Worm (Caenorhabditis elegans) whole organism, L1 larva: ENCODE data around the gene smk-1.

ENCODE experiments used
- C16A3.4 ChIP-seq: fragments of 150-350 bp; optimal IDR thresholded peaks from 2 replicates; lab custom pipeline; 2014; ENCODE audit warnings: missing biosample characterization, missing genetic modification characterization
- F16B12.6 ChIP-seq: fragments of 150-350 bp; optimal IDR thresholded peaks from 2 replicates; lab custom pipeline; 2014; ENCODE audit warnings: missing biosample characterization, missing genetic modification characterization
- aha-1 ChIP-seq: fragments of 150-350 bp; optimal IDR thresholded peaks from 2 replicates; lab custom pipeline; 2014; ENCODE audit warnings: missing biosample characterization, missing genetic modification characterization
- ama-1 ChIP-seq: fragments of 150-350 bp; optimal IDR thresholded peaks from 2 replicates; lab custom pipeline; 2014
- ceh-88 ChIP-seq: fragments of 200-800 bp; sonication (Bioruptor generic); IDR thresholded peaks from 2 replicates; pipeline ENCODE4 v1.3.6; 2022; ENCODE audit warnings: missing genetic modification characterization, missing compliant biosample characterization
- efl-1 ChIP-seq, 4 experiments: fragments of 150-350 bp; optimal IDR thresholded peaks in 3 of 4; peaks in 1 of 4; 1 replicate in 1 of 4; 2 replicates in 3 of 4; lab custom pipeline; 2014; ENCODE audit warnings: missing biosample characterization in 2 of 4, missing genetic modification characterization in 2 of 4, missing genetic modification reagents in 2 of 4
- efl-3 ChIP-seq: fragments of 200-800 bp; sonication (Bioruptor generic); optimal IDR thresholded peaks from 2 replicates; lab custom pipeline; 2018; ENCODE audit warnings: mild to moderate bottlenecking, missing genetic modification characterization, missing compliant biosample characterization
- egl-13 ChIP-seq: sonication (generic microtip); optimal IDR thresholded peaks from 2 replicates; lab custom pipeline; 2016; ENCODE audit warnings: missing genotype, missing genetic modification reagents, missing genetic modification characterization, missing compliant biosample characterization
- elt-2 ChIP-seq: sonication (generic microtip); optimal IDR thresholded peaks from 2 replicates; lab custom pipeline; 2016; ENCODE audit warnings: missing genetic modification characterization, mild to moderate bottlenecking, inconsistent platforms, missing compliant biosample characterization, missing genetic modification reagents
- fkh-4 ChIP-seq: sonication (generic microtip); optimal IDR thresholded peaks from 2 replicates; lab custom pipeline; 2016; ENCODE audit warnings: missing compliant biosample characterization, missing genetic modification characterization, borderline replicate concordance
- fkh-8 ChIP-seq: sonication (generic microtip); optimal IDR thresholded peaks from 2 replicates; lab custom pipeline; 2016; ENCODE audit warnings: mild to moderate bottlenecking, missing genetic modification characterization, missing compliant biosample characterization
- fos-1 ChIP-seq: fragments of 150-350 bp; optimal IDR thresholded peaks from 2 replicates; lab custom pipeline; 2014; ENCODE audit warnings: missing biosample characterization, missing genetic modification characterization
- grh-1 ChIP-seq: fragments of 200-800 bp; sonication (Bioruptor generic); IDR thresholded peaks from 2 replicates; pipeline ENCODE4 v1.3.6; 2022; ENCODE audit warnings: missing genetic modification reagents, missing genetic modification characterization, missing compliant biosample characterization
- irx-1 ChIP-seq: sonication (generic microtip); optimal IDR thresholded peaks from 2 replicates; lab custom pipeline; 2016; ENCODE audit warnings: missing genetic modification characterization, missing compliant biosample characterization
- jun-1 ChIP-seq: fragments of 150-350 bp; optimal IDR thresholded peaks from 2 replicates; lab custom pipeline; 2014; ENCODE audit warnings: missing biosample characterization, missing genetic modification reagents, missing genetic modification characterization
- lin-13 ChIP-seq: fragments of 150-350 bp; optimal IDR thresholded peaks from 2 replicates; lab custom pipeline; 2014; ENCODE audit warnings: missing biosample characterization, missing genetic modification reagents, missing genetic modification characterization
- lin-14 ChIP-seq: fragments of 200-800 bp; sonication (Bioruptor generic); optimal IDR thresholded peaks from 2 replicates; lab custom pipeline; 2018; ENCODE audit warnings: mild to moderate bottlenecking, missing genetic modification characterization, moderate library complexity, missing compliant biosample characterization
- lin-35 ChIP-seq, 2 experiments: fragments of 150-350 bp; optimal IDR thresholded peaks; 2 replicates each; lab custom pipeline; 2014; ENCODE audit warnings: missing biosample characterization in 2 of 2, missing genetic modification characterization in 2 of 2, missing genetic modification reagents in 2 of 2
- lsy-2 ChIP-seq, 2 experiments: fragments of 150-350 bp; optimal IDR thresholded peaks; 2 replicates each; lab custom pipeline; 2014; ENCODE audit warnings: missing biosample characterization in 2 of 2, missing genetic modification characterization in 2 of 2
- nhr-19 ChIP-seq: fragments of 200-800 bp; sonication (Bioruptor generic); conservative IDR thresholded peaks from 2 replicates; pipeline ENCODE4 v1.3.6; 2022; ENCODE audit warnings: missing genetic modification characterization, missing compliant biosample characterization
- nhr-20 ChIP-seq: sonication (generic microtip); optimal IDR thresholded peaks from 2 replicates; lab custom pipeline; 2016; ENCODE audit warnings: mild to moderate bottlenecking, missing genetic modification characterization, missing compliant biosample characterization
- nhr-28 ChIP-seq: fragments of 150-350 bp; optimal IDR thresholded peaks from 2 replicates; lab custom pipeline; 2014; ENCODE audit warnings: missing biosample characterization, missing genetic modification characterization
- nhr-71 ChIP-seq: sonication (generic microtip); optimal IDR thresholded peaks from 2 replicates; lab custom pipeline; 2016; ENCODE audit warnings: mild to moderate bottlenecking, missing genetic modification characterization, moderate library complexity, missing compliant biosample characterization
- nhr-77 ChIP-seq: fragments of 150-350 bp; optimal IDR thresholded peaks from 2 replicates; lab custom pipeline; 2014; ENCODE audit warnings: missing biosample characterization, missing genetic modification characterization
- pag-3 ChIP-seq: sonication (generic microtip); optimal IDR thresholded peaks from 2 replicates; lab custom pipeline; 2017; ENCODE audit warnings: missing genetic modification characterization, mild to moderate bottlenecking, missing compliant biosample characterization, antibody characterized with exemption, borderline replicate concordance; ENCODE audit not compliant: insufficient read depth
- pax-3 ChIP-seq: fragments of 200-800 bp; sonication (Bioruptor generic); optimal IDR thresholded peaks from 2 replicates; lab custom pipeline; 2018; ENCODE audit warnings: mild to moderate bottlenecking, missing genetic modification characterization, moderate library complexity, missing compliant biosample characterization
- pqm-1 ChIP-seq: sonication (generic microtip); optimal IDR thresholded peaks from 3 replicates; lab custom pipeline; 2017; ENCODE audit warnings: missing biosample characterization, missing genetic modification characterization
- skn-1 ChIP-seq: fragments of 150-350 bp; optimal IDR thresholded peaks from 2 replicates; lab custom pipeline; 2014; ENCODE audit warnings: missing biosample characterization, missing genetic modification characterization
- tlp-1 ChIP-seq: fragments of 150-350 bp; optimal IDR thresholded peaks from 2 replicates; lab custom pipeline; 2014; ENCODE audit warnings: missing biosample characterization, missing genetic modification characterization
- unc-30 ChIP-seq: sonication (generic microtip); optimal IDR thresholded peaks from 2 replicates; lab custom pipeline; 2017; ENCODE audit warnings: missing biosample characterization, missing genetic modification characterization
- unc-62 ChIP-seq: fragments of 150-350 bp; optimal IDR thresholded peaks from 2 replicates; lab custom pipeline; 2014; ENCODE audit warnings: missing biosample characterization, missing genetic modification reagents, missing genetic modification characterization
- unc-98 ChIP-seq: fragments of 200-800 bp; sonication (Bioruptor generic); IDR thresholded peaks from 2 replicates; pipeline ENCODE4 v1.3.6; 2022; ENCODE audit warnings: missing genetic modification characterization, missing compliant biosample characterization
- zip-4 ChIP-seq: fragments of 200-800 bp; sonication (Bioruptor generic); optimal IDR thresholded peaks from 2 replicates; lab custom pipeline; 2018; ENCODE audit warnings: mild to moderate bottlenecking, missing genetic modification characterization, moderate library complexity, missing compliant biosample characterization

Gene smk-1

DNA sequence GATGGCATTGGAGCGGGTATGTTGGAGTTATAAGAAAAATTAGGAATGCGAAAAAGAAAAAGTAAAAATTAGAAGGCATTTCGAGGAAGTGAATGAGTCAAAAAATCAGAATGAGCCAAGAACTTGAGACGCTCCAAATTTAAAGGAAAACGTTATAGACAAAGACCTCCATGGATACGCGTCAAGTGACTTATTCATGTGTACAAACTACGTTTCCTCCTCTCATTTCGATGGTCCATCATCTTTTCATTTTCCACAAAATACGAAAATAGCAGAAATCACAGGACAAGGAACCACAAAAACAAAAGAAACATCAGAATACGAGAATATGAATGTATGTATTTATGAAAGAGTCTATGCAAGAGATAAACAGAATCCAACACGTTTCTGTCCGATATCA is 33.7 kb downstream of the smk-1 start, which contains the start of gene F28A12.3:
Gene F28A12.3, minus strand, starts transcription at position 101 of the 400 bp plus-strand sequence.
- TF ChIP-seq aha-1, result no peak
- TF ChIP-seq nhr-19 (GFP tag; lab: Robert Waterston, UW), result no peak
- no peak for TF ChIP-seq efl-1 (optimal IDR thresholded peaks at IDR 0.05; lab: Kevin White, UChicago)
- TF ChIP-seq efl-1 (GFP tag; optimal IDR thresholded peaks at IDR 0.05 in 1 of 2; lab: Kevin White, UChicago), result peak in 1 of 2 experiments; percentile 85
- TF ChIP-seq nhr-77 (tag; lab: Kevin White, UChicago), result no peak

DNA sequence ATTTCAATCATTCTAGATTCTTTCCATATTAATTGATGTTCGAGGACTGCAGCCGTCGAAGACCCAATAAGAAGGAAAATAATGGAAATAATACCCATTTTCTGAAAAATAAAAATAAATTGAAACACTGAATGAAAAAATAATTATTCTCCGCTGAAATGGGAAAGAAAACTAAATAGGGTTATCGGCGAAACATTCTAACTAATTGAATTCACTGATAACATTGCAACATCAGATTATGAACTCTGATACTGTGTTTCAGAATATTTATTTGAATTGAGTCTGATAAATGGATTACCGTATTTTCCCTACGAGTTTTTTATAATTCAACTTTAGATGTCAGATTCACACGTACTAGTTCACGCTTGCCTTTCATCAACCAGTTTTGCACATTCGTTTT is 35.5 kb downstream of the smk-1 start, which contains the start of gene asp-13:
Gene asp-13, minus strand, starts transcription at position 101 of the 400 bp plus-strand sequence.
- no peak for TF ChIP-seq nhr-28 (tag; lab: Kevin White, UChicago)
- TF ChIP-seq skn-1 (tag; lab: Kevin White, UChicago), result no peak
- no peak for TF ChIP-seq efl-3 (GFP tag; lab: Kevin White, UChicago)
- peak; percentile 22 for TF ChIP-seq elt-2 (tag; lab: Kevin White, UChicago)
- no peak for TF ChIP-seq C16A3.4 (tag; lab: Kevin White, UChicago)
- TF ChIP-seq fkh-4 (tag; lab: Kevin White, UChicago), result no peak

DNA sequence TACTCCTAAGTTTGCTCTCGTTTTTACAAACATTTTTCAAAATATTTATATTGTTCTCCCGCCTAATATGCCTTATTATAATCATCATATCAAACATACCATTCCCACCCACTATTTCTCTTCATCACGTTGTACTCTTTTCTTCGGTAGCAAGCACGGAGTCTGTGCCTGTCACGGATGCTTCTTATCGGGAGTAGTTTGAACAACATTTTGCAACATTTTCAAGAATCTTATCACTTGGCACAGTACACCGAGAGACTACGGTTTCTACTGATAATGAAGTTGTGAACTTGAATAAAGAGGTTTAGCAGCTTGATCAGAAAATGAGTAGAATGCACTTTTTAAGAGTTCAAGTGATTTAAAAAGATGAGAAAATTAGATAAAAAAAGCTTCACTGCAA is 40.7 kb downstream of the smk-1 start:
- TF ChIP-seq egl-13 (tag; lab: Kevin White, UChicago) (no peak), ceh-88 (GFP tag; lab: Robert Waterston, UW) (no peak), pax-3 (tag; lab: Kevin White, UChicago) (peak; percentile 1), lin-35 (GFP tag; optimal IDR thresholded peaks at IDR 0.05; lab: Kevin White, UChicago) (peak in 1 of 2 experiments; percentile 22), lsy-2 (tag; optimal IDR thresholded peaks at IDR 0.05; lab: Kevin White, UChicago) (peak in 1 of 2 experiments; percentile 16), nhr-20 (tag; lab: Kevin White, UChicago) (peak; percentile 12), lin-13 (no peak), pqm-1 (tag; lab: Kevin White, UChicago) (peak; percentile 57), elt-2 (tag; lab: Kevin White, UChicago) (peak; percentile 94), irx-1 (tag; lab: Kevin White, UChicago) (no peak), lin-14 (GFP tag; lab: Kevin White, UChicago) (peak; percentile 34)

DNA sequence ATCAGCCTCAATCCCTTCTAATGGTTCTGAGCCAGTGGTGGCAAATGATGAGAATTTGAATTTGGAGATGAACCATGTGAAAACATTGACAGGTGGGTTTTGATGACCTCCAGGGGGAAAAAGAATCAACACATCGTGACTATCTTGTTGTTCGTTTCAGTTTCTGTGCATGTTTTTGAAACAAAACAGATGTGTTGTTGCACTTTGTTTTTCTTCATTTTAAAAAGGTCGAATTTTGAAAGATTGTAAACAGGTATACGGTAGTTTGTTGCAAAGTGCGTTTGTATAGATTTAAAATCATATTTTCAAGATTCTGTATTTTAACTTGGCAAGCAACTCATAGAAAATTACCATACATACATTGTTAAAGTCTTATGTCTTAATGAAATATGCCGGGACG is 42.8 kb downstream of the smk-1 start:
- TF ChIP-seq skn-1 (tag; lab: Kevin White, UChicago) (no peak), aha-1 (no peak), unc-98 (no peak), jun-1 (tag; lab: Kevin White, UChicago) (no peak), pag-3 (tag; lab: Kevin White, UChicago) (no peak), unc-30 (tag; lab: Kevin White, UChicago) (no peak), nhr-71 (tag; lab: Kevin White, UChicago) (no peak), ama-1 (lab: Kevin White, UChicago) (no peak), F16B12.6 (tag; lab: Kevin White, UChicago) (no peak), grh-1 (GFP tag; lab: Robert Waterston, UW) (no peak)
- TF ChIP-seq, all 84 proteins: peak for 0

DNA sequence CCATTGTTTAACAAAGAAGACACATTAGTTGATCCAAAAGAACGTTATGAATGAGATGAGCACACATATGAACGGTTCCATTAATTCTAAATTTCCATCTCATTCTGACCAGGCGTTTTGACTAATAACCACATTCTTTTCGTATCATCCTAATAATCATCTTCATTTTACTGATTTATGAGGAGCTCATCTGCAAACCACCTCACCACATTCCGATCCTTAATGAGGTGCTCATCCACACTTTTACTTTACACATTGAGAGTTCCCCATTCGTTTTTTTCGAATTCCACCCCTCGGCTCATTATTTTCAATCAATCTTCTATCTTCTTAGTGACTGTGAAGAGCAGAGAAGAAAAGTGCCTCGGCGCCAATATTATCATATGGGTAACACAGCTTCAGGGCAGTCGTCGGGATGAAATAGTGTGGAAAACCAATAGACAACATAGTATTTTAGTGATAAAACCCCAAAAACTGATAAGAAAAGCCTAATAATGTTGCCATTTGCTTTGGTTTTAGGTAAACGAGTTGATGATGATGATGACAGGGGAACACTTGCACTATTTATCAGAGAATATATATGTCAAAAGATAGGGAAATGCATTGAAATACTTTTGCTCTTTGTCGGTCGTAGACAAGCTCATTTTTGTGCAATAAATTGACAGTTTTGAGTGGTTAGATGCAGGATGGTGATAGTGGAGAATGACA is 43.6 kb downstream of the smk-1 start:
- peak; percentile 17 for TF ChIP-seq nhr-20 (tag; lab: Kevin White, UChicago)
- no peak for TF ChIP-seq efl-3 (GFP tag; lab: Kevin White, UChicago)
- peak; percentile 98 for TF ChIP-seq elt-2 (tag; lab: Kevin White, UChicago)
- TF ChIP-seq egl-13 (tag; lab: Kevin White, UChicago), result no peak
- no peak for TF ChIP-seq efl-1 (optimal IDR thresholded peaks at IDR 0.05; lab: Kevin White, UChicago)
- peak in 1 of 2 experiments; percentile 72 for TF ChIP-seq efl-1 (GFP tag; optimal IDR thresholded peaks at IDR 0.05 in 1 of 2; lab: Kevin White, UChicago)
- no peak for TF ChIP-seq nhr-19 (GFP tag; lab: Robert Waterston, UW)
- no peak for TF ChIP-seq fkh-8 (tag; lab: Kevin White, UChicago)
- TF ChIP-seq jun-1 (tag; lab: Kevin White, UChicago), result peak; percentile 58
- TF ChIP-seq lin-35 (GFP tag; optimal IDR thresholded peaks at IDR 0.05; lab: Kevin White, UChicago), result peak in 1 of 2 experiments; percentile 32
- TF ChIP-seq lin-14 (GFP tag; lab: Kevin White, UChicago), result peak; percentile 41
- no peak for TF ChIP-seq zip-4 (GFP tag; lab: Kevin White, UChicago)
- no peak for TF ChIP-seq lin-13
- peak; percentile 71 for TF ChIP-seq tlp-1
- TF ChIP-seq fos-1 (tag; lab: Kevin White, UChicago), result no peak
- TF ChIP-seq unc-62 (GFP tag; lab: Kevin White, UChicago), result no peak
